Worm (Caenorhabditis elegans) whole organism, late embryonic: ENCODE data around the gene saps-1.

Source experiments
- C38D4.7 ChIP-seq: fragments of 200-800 bp; sonication (Bioruptor generic); optimal IDR thresholded peaks from 2 replicates; lab custom pipeline; 2018; ENCODE audit warnings: mild to moderate bottlenecking, missing genetic modification characterization, moderate library complexity, missing compliant biosample characterization
- K02D7.2 ChIP-seq: sonication (generic microtip); optimal IDR thresholded peaks from 2 replicates; lab custom pipeline; 2017; ENCODE audit warnings: mild to moderate bottlenecking, missing genetic modification characterization, missing compliant biosample characterization
- K09A11.1 ChIP-seq: sonication (generic microtip); optimal IDR thresholded peaks from 2 replicates; lab custom pipeline; 2017; ENCODE audit warnings: antibody characterized with exemption, mild to moderate bottlenecking, missing genetic modification characterization, missing compliant biosample characterization; ENCODE audit not compliant: insufficient read depth
- Y22D7AL.16 ChIP-seq: sonication (generic microtip); optimal IDR thresholded peaks from 2 replicates; lab custom pipeline; 2016; ENCODE audit warnings: missing genetic modification characterization, missing compliant biosample characterization
- ama-1 ChIP-seq: fragments of 150-350 bp; optimal IDR thresholded peaks from 2 replicates; lab custom pipeline; 2014
- ceh-18 ChIP-seq: sonication (generic microtip); optimal IDR thresholded peaks from 2 replicates; lab custom pipeline; 2016; ENCODE audit warnings: missing genetic modification characterization, missing compliant biosample characterization
- ceh-19 ChIP-seq: fragments of 200-800 bp; sonication (Bioruptor generic); optimal IDR thresholded peaks from 2 replicates; lab custom pipeline; 2018; ENCODE audit warnings: mild to moderate bottlenecking, missing genetic modification characterization, missing compliant biosample characterization
- ceh-2 ChIP-seq: sonication (generic microtip); optimal IDR thresholded peaks from 2 replicates; lab custom pipeline; 2016; ENCODE audit warnings: missing genotype, missing genetic modification characterization, missing compliant biosample characterization
- ceh-22 ChIP-seq: sonication (generic microtip); optimal IDR thresholded peaks from 2 replicates; lab custom pipeline; 2017; ENCODE audit warnings: missing biosample characterization, missing genetic modification characterization
- ceh-30 ChIP-seq: fragments of 150-350 bp; optimal IDR thresholded peaks from 2 replicates; lab custom pipeline; 2014; ENCODE audit warnings: missing biosample characterization, missing genetic modification characterization
- ceh-31 ChIP-seq: sonication (generic microtip); optimal IDR thresholded peaks from 2 replicates; lab custom pipeline; 2016; ENCODE audit warnings: missing genetic modification characterization, missing compliant biosample characterization
- ceh-34 ChIP-seq: sonication (generic microtip); optimal IDR thresholded peaks from 2 replicates; lab custom pipeline; 2016; ENCODE audit warnings: mild to moderate bottlenecking, missing genetic modification characterization, missing compliant biosample characterization
- ceh-48 ChIP-seq: sonication (generic microtip); optimal IDR thresholded peaks from 2 replicates; lab custom pipeline; 2016; ENCODE audit warnings: missing genetic modification characterization, inconsistent platforms, missing compliant biosample characterization
- ceh-6 ChIP-seq: fragments of 200-800 bp; sonication (Bioruptor generic); optimal IDR thresholded peaks from 2 replicates; lab custom pipeline; 2018; ENCODE audit warnings: mild to moderate bottlenecking, missing genetic modification characterization, missing compliant biosample characterization
- ceh-9 ChIP-seq: sonication (generic microtip); optimal IDR thresholded peaks from 2 replicates; lab custom pipeline; 2016; ENCODE audit warnings: mild to moderate bottlenecking, missing genetic modification characterization, inconsistent platforms, missing compliant biosample characterization
- dmd-4 ChIP-seq: sonication (generic microtip); optimal IDR thresholded peaks from 2 replicates; lab custom pipeline; 2016; ENCODE audit warnings: borderline replicate concordance, missing genetic modification characterization, missing compliant biosample characterization
- dve-1 ChIP-seq: sonication (generic microtip); optimal IDR thresholded peaks from 2 replicates; lab custom pipeline; 2017; ENCODE audit warnings: antibody characterized with exemption, mild to moderate bottlenecking, missing genetic modification characterization, missing compliant biosample characterization
- ets-4 ChIP-seq: sonication (generic microtip); optimal IDR thresholded peaks from 2 replicates; lab custom pipeline; 2016; ENCODE audit warnings: missing genetic modification characterization, missing compliant biosample characterization
- eyg-1 ChIP-seq: sonication (generic microtip); optimal IDR thresholded peaks from 2 replicates; lab custom pipeline; 2016; ENCODE audit warnings: missing genotype, missing genetic modification characterization, missing compliant biosample characterization
- fax-1 ChIP-seq: sonication (generic microtip); optimal IDR thresholded peaks from 2 replicates; lab custom pipeline; 2016; ENCODE audit warnings: missing genotype, missing genetic modification characterization, missing compliant biosample characterization
- fkh-6 ChIP-seq: sonication (generic microtip); optimal IDR thresholded peaks from 2 replicates; lab custom pipeline; 2016; ENCODE audit warnings: missing genetic modification characterization, missing compliant biosample characterization
- gmeb-2 ChIP-seq: sonication (generic microtip); optimal IDR thresholded peaks from 2 replicates; lab custom pipeline; 2016; ENCODE audit warnings: missing genetic modification characterization, inconsistent platforms, missing compliant biosample characterization
- hlh-13 ChIP-seq: fragments of 200-800 bp; sonication (Bioruptor generic); optimal IDR thresholded peaks from 2 replicates; lab custom pipeline; 2018; ENCODE audit warnings: mild to moderate bottlenecking, missing genetic modification characterization, missing compliant biosample characterization
- hlh-15 ChIP-seq: sonication (generic microtip); optimal IDR thresholded peaks from 2 replicates; lab custom pipeline; 2016; ENCODE audit warnings: missing genetic modification characterization, missing compliant biosample characterization
- hlh-30 ChIP-seq: sonication (generic microtip); optimal IDR thresholded peaks from 2 replicates; lab custom pipeline; 2017; ENCODE audit warnings: antibody characterized with exemption, missing genetic modification characterization, missing compliant biosample characterization; ENCODE audit not compliant: insufficient read depth
- hlh-8 ChIP-seq: sonication (generic microtip); optimal IDR thresholded peaks from 2 replicates; lab custom pipeline; 2016; ENCODE audit warnings: missing genotype, missing genetic modification characterization, missing compliant biosample characterization
- lin-11 ChIP-seq: fragments of 200-800 bp; sonication (Bioruptor generic); optimal IDR thresholded peaks from 2 replicates; lab custom pipeline; 2018; ENCODE audit warnings: mild to moderate bottlenecking, missing genetic modification characterization, missing compliant biosample characterization
- nfya-1 ChIP-seq: sonication (generic microtip); optimal IDR thresholded peaks from 2 replicates; lab custom pipeline; 2017; ENCODE audit warnings: missing genetic modification characterization, mild to moderate bottlenecking, missing compliant biosample characterization, antibody characterized with exemption, moderate library complexity
- nhr-232 ChIP-seq: sonication (generic microtip); optimal IDR thresholded peaks from 2 replicates; lab custom pipeline; 2016; ENCODE audit warnings: missing genetic modification characterization, missing compliant biosample characterization
- npax-4 ChIP-seq: sonication (generic microtip); optimal IDR thresholded peaks from 2 replicates; lab custom pipeline; 2016; ENCODE audit warnings: missing genetic modification characterization, missing compliant biosample characterization
- pag-3 ChIP-seq: sonication (generic microtip); optimal IDR thresholded peaks from 2 replicates; lab custom pipeline; 2016; ENCODE audit warnings: missing compliant biosample characterization, missing genetic modification characterization, borderline replicate concordance
- pat-9 ChIP-seq: fragments of 200-800 bp; sonication (Bioruptor generic); optimal IDR thresholded peaks from 2 replicates; lab custom pipeline; 2018; ENCODE audit warnings: mild to moderate bottlenecking, missing genetic modification characterization, moderate library complexity, missing compliant biosample characterization
- pros-1 ChIP-seq: fragments of 150-350 bp; optimal IDR thresholded peaks from 2 replicates; lab custom pipeline; 2014; ENCODE audit warnings: missing biosample characterization, missing genetic modification reagents, missing genetic modification characterization
- ref-2 ChIP-seq: sonication (generic microtip); optimal IDR thresholded peaks from 2 replicates; lab custom pipeline; 2016; ENCODE audit warnings: missing genetic modification characterization, missing compliant biosample characterization
- sdc-2 ChIP-seq: sonication (generic microtip); optimal IDR thresholded peaks from 2 replicates; lab custom pipeline; 2016; ENCODE audit warnings: missing genotype, missing genetic modification characterization, missing compliant biosample characterization
- sox-4 ChIP-seq: sonication (generic microtip); optimal IDR thresholded peaks from 2 replicates; lab custom pipeline; 2017; ENCODE audit warnings: mild to moderate bottlenecking, missing genetic modification characterization, inconsistent platforms, missing compliant biosample characterization
- ttx-3 ChIP-seq: sonication (generic microtip); optimal IDR thresholded peaks from 2 replicates; lab custom pipeline; 2016; ENCODE audit warnings: missing genetic modification reagents, missing genetic modification characterization, missing compliant biosample characterization
- unc-3 ChIP-seq, 2 experiments: fragments of 200-800 bp in 1 of 2; sonication (Bioruptor generic) in 1 of 2; sonication (generic microtip) in 1 of 2; conservative IDR thresholded peaks in 1 of 2; optimal IDR thresholded peaks in 1 of 2; 2 replicates each; pipeline versions ENCODE4 v1.3.6 to Lab custom; 2016 to 2022; ENCODE audit warnings: missing compliant biosample characterization in 2 of 2, missing genetic modification characterization in 2 of 2, missing genetic modification reagents in 1 of 2
- unc-42 ChIP-seq: sonication (generic microtip); optimal IDR thresholded peaks from 2 replicates; lab custom pipeline; 2016; ENCODE audit warnings: missing genotype, missing genetic modification characterization, missing compliant biosample characterization
- unc-55 ChIP-seq: sonication (generic microtip); optimal IDR thresholded peaks from 2 replicates; lab custom pipeline; 2017; ENCODE audit warnings: missing biosample characterization, missing genetic modification reagents, missing genetic modification characterization

The saps-1 gene

DNA sequence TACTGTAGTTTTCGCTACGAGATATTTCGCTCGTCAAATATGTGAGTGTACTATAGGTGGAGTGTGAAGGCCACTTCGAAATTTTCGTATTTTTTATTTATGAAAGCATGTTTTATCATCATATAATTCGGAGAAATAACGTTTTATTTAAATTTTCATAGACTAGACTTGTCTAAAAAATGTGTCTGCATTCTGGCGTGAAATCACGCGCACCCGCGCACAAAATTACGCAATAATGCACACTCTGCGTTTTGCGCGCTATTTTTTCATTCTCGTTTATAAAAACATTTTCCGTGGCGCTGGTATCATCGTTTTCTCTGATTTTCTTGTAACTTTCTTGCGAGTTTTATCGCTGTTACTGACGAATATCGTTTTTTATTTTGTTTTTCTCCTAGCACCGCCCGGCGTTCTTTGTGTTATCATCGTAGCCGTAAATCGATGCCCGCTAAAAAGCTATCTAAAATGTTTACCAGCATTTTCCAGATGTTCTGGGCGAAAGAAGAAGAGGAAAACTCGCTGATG, at the start of gene saps-1:
saps-1 (plus strand) TSS at position 472 of the 522 bp plus-strand sequence.
- TF ChIP-seq nfya-1 (tag; lab: Kevin White, UChicago): no peak
- no peak for TF ChIP-seq unc-42 (tag; lab: Kevin White, UChicago)
- TF ChIP-seq ref-2: no peak
- no peak for TF ChIP-seq ceh-18 (tag; lab: Kevin White, UChicago)
- no peak for TF ChIP-seq ceh-34 (tag; lab: Kevin White, UChicago)
- no peak for TF ChIP-seq C38D4.7 (GFP tag; lab: Kevin White, UChicago)
- no peak for TF ChIP-seq hlh-30 (tag; lab: Kevin White, UChicago)
- TF ChIP-seq sdc-2 (tag; lab: Kevin White, UChicago): no peak
- TF ChIP-seq eyg-1: no peak
- no peak for TF ChIP-seq hlh-15 (tag; lab: Kevin White, UChicago)
- no peak for TF ChIP-seq unc-55 (GFP tag; lab: Kevin White, UChicago)
- TF ChIP-seq K09A11.1 (tag; lab: Kevin White, UChicago): no peak
- TF ChIP-seq pat-9 (tag; lab: Kevin White, UChicago): no peak
- no peak for TF ChIP-seq hlh-13
- TF ChIP-seq ceh-30 (tag; lab: Kevin White, UChicago): no peak
- TF ChIP-seq Y22D7AL.16 (tag; lab: Kevin White, UChicago): no peak
- TF ChIP-seq, all 69 proteins: peak for 0

DNA sequence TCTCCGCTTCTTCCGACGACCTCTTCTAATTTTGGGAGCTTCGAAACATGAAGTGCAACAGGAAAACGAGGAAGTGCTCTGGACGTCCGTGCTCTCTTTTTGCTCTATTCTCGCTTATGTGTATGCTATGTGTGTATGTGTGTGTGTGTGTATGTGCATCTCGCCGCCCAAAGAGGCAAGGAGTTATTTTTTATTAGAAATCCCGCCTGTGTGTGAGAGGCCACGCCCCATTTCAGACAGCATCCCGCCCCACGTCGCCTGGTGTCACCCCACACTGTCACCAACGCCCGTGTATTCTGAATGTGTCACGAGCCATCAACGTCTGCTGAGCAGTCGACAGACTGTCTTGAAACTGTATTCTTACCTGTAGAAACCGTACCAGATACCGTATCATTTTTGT, 42.0 kb upstream of the saps-1 start, which contains the start of gene T05B9.2:
T05B9.2 (plus strand) TSS at position 301 of the 400 bp plus-strand sequence.
- no peak for TF ChIP-seq hlh-8 (tag; lab: Kevin White, UChicago)
- TF ChIP-seq hlh-30 (tag; lab: Kevin White, UChicago): no peak
- TF ChIP-seq gmeb-2 (tag; lab: Kevin White, UChicago): no peak
- TF ChIP-seq sox-4: no peak
- TF ChIP-seq ttx-3 (tag; lab: Kevin White, UChicago): no peak
- no peak for TF ChIP-seq fax-1
- no peak for TF ChIP-seq ceh-31 (tag; lab: Kevin White, UChicago)
- no peak for TF ChIP-seq ceh-9 (tag; lab: Kevin White, UChicago)
- no peak for TF ChIP-seq ets-4
- no peak for TF ChIP-seq ceh-2 (tag; lab: Kevin White, UChicago)
- TF ChIP-seq dmd-4 (tag; lab: Kevin White, UChicago): no peak
- TF ChIP-seq pros-1: no peak
- no peak for TF ChIP-seq ceh-22 (tag; lab: Kevin White, UChicago)
- no peak for TF ChIP-seq ceh-19
- TF ChIP-seq K02D7.2 (tag; lab: Kevin White, UChicago): no peak
- TF ChIP-seq Y22D7AL.16 (tag; lab: Kevin White, UChicago): no peak

DNA sequence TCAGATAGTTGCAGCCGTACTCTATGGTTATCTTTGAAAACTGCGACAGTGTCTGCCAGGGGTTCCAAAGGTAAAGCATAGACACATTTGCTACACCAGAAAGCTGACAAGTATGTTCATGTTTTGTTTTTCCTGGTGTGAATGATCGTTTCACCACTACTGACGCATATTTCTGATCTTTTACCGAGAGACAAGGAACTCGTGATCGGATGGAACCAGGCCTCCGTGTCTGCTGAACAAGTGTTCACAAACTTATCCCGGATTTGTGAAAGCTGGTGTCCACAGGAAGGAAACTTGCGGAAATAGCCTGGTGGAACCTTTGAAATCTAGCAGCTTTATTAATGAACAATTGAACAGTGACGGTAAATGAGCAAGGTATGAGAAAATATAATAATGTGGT, 37.7 kb upstream of the saps-1 start:
- no peak for TF ChIP-seq lin-11 (tag; lab: Kevin White, UChicago)
- no peak for TF ChIP-seq K02D7.2 (tag; lab: Kevin White, UChicago)
- no peak for TF ChIP-seq ceh-34 (tag; lab: Kevin White, UChicago)
- no peak for TF ChIP-seq ceh-48 (tag; lab: Kevin White, UChicago)

DNA sequence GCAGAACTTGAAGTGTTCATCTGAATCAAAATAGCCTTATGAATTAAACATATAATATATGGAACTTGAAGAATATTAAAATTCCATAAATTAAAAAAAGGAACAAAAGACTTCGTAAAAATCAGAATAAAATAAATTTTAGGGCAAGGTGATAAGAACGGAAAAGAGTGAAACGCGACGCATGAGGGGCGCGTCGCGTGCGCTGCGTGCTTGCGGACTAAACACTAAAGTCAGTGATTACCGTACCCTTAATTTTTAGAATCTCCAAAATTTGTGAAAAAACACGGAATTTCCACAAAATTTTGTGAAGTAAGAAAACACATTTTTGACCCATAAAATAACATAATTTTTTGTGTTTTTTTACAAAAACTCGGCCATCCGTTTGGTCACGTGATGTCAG, 36.3 kb upstream of the saps-1 start, which contains the start of gene T05B9.1:
T05B9.1 (minus strand) TSS at position 20 of the 400 bp plus-strand sequence.
- TF ChIP-seq dve-1 (tag; lab: Kevin White, UChicago): no peak
- TF ChIP-seq npax-4: no peak
- no peak for TF ChIP-seq unc-55 (GFP tag; lab: Kevin White, UChicago)
- TF ChIP-seq unc-3 (GFP tag; conservative IDR thresholded peaks at IDR 0.05; lab: Robert Waterston, UW): no peak
- TF ChIP-seq unc-3 (tag; optimal IDR thresholded peaks at IDR 0.05; lab: Kevin White, UChicago): no peak
- no peak for TF ChIP-seq nfya-1 (tag; lab: Kevin White, UChicago)
- no peak for TF ChIP-seq ceh-30 (tag; lab: Kevin White, UChicago)
- no peak for TF ChIP-seq nhr-232 (tag; lab: Kevin White, UChicago)
- no peak for TF ChIP-seq pag-3 (tag; lab: Kevin White, UChicago)
- TF ChIP-seq pros-1: no peak
- TF ChIP-seq hlh-15 (tag; lab: Kevin White, UChicago): no peak
- no peak for TF ChIP-seq hlh-30 (tag; lab: Kevin White, UChicago)
- TF ChIP-seq pat-9 (tag; lab: Kevin White, UChicago): no peak
- no peak for TF ChIP-seq ceh-6 (GFP tag; lab: Kevin White, UChicago)
- no peak for TF ChIP-seq ceh-19
- TF ChIP-seq ama-1 (lab: Kevin White, UChicago): no peak
- TF ChIP-seq fkh-6: no peak
- no peak for TF ChIP-seq ref-2
